Fruit fly (Drosophila melanogaster): ENCODE data around the gene CG33552.

Gene CG33552

dm6 chr2L:16683958-16684877, 1.9 kb downstream of the CG33552 start, which contains the start of gene CG31807:
CG31807 (minus strand) TSS chr2L:16684008.
- TF ChIP-seq pdm3 (GFP tag; optimal IDR thresholded peaks at IDR 0.05) (peak; percentile 96), fkh (GFP tag; optimal IDR thresholded peaks at IDR 0.05) (no peak), achi (GFP tag; optimal IDR thresholded peaks at IDR 0.05) (peak; percentile 96), CG7368 (GFP tag; optimal IDR thresholded peaks at IDR 0.05) (peak; percentile 90), CG6854 (GFP tag; optimal IDR thresholded peaks at IDR 0.05) (peak; percentile 63), CG31627 (GFP tag; optimal IDR thresholded peaks at IDR 0.05) (peak; percentile 91), Met (GFP tag; optimal IDR thresholded peaks at IDR 0.05) (peak; percentile 92), ss (GFP tag; optimal IDR thresholded peaks at IDR 0.05) (peak; percentile 96 to 97), CG16779 (tag; optimal IDR thresholded peaks at IDR 0.05) (peak; percentile 95), Ets21C (GFP tag; optimal IDR thresholded peaks at IDR 0.05) (peak; percentile 87), CG8119 (GFP tag; IDR thresholded peaks at IDR 0.05) (peak; percentile 98), CG15336 (GFP tag; IDR thresholded peaks at IDR 0.05) (peak; percentile 97), salr (GFP tag; optimal IDR thresholded peaks at IDR 0.05) (peak; percentile 86 to 95), eg (GFP tag; IDR thresholded peaks at IDR 0.05) (peak; percentile 68), CG11294 (GFP tag; IDR thresholded peaks at IDR 0.05) (peak; percentile 45), OdsH (GFP tag; optimal IDR thresholded peaks at IDR 0.05) (peak; percentile 96), CG3032 (tag; optimal IDR thresholded peaks at IDR 0.05) (peak; percentile 97), Gug (GFP tag; IDR thresholded peaks at IDR 0.05) (peak; percentile 65), cyc (GFP tag; optimal IDR thresholded peaks at IDR 0.05) (peak; percentile 86), Lpt (GFP tag; optimal IDR thresholded peaks at IDR 0.05) (peak; percentile 94), Hr4 (GFP tag; optimal IDR thresholded peaks at IDR 0.05) (peak; percentile 96), Sox15 (GFP tag; optimal IDR thresholded peaks at IDR 0.05) (peak; percentile 88), CG10669 (GFP tag; optimal IDR thresholded peaks at IDR 0.05) (peak; percentile 96), Hr38 (GFP tag; optimal IDR thresholded peaks at IDR 0.05) (peak; percentile 9), lz (GFP tag; optimal IDR thresholded peaks at IDR 0.05) (peak; percentile 92), CG6276 (GFP tag; optimal IDR thresholded peaks at IDR 0.05) (peak; percentile 95), fd85E (GFP tag; optimal IDR thresholded peaks at IDR 0.05) (peak; percentile 85), fd59A (GFP tag; optimal IDR thresholded peaks at IDR 0.05) (peak; percentile 96), CG10631 (GFP tag; optimal IDR thresholded peaks at IDR 0.05) (peak; percentile 92), dac (GFP tag; optimal IDR thresholded peaks at IDR 0.05) (peak; percentile 92), acj6 (GFP tag; optimal IDR thresholded peaks at IDR 0.05) (peak; percentile 95), CG9139 (GFP tag; optimal IDR thresholded peaks at IDR 0.05) (peak; percentile 94), spab (GFP tag; optimal IDR thresholded peaks at IDR 0.05) (peak; percentile 94), CG8319 (GFP tag; optimal IDR thresholded peaks at IDR 0.05) (peak; percentile 87), Hr39 (GFP tag; optimal IDR thresholded peaks at IDR 0.05) (peak; percentile 91), CG6808 (GFP tag; optimal IDR thresholded peaks at IDR 0.05) (peak; percentile 97), Blimp-1 (GFP tag; optimal IDR thresholded peaks at IDR 0.05) (peak; percentile 73), net (GFP tag; optimal IDR thresholded peaks at IDR 0.05) (peak; percentile 96), esn (GFP tag; optimal IDR thresholded peaks at IDR 0.05) (peak; percentile 95), Ets96B (tag; optimal IDR thresholded peaks at IDR 0.05) (peak; percentile 95), dsx (GFP tag; optimal IDR thresholded peaks at IDR 0.05; ENCODE audit: poor library complexity, severe bottlenecking) (peak; percentile 97), CG4318 (GFP tag; optimal IDR thresholded peaks at IDR 0.05) (peak; percentile 95), topi (GFP tag; optimal IDR thresholded peaks at IDR 0.05) (peak; percentile 95), CG34406 (GFP tag; optimal IDR thresholded peaks at IDR 0.05) (peak; percentile 96), CG32006 (GFP tag; optimal IDR thresholded peaks at IDR 0.05) (peak; percentile 97), CG11902 (GFP tag; optimal IDR thresholded peaks at IDR 0.05) (peak; percentile 79), CG11762 (GFP tag; optimal IDR thresholded peaks at IDR 0.05; ENCODE audit: insufficient read depth) (peak; percentile 95), vri (GFP tag; optimal IDR thresholded peaks at IDR 0.05) (peak; percentile 85), Smox (GFP tag; optimal IDR thresholded peaks at IDR 0.05) (peak; percentile 90)

Data from whole organism, prepupa.